Worm (Caenorhabditis elegans): ENCODE results near the gene srw-115.
"Not testable (repeated sequence)": the region's sequence is repeated elsewhere in the genome, so short reads cannot be mapped to it uniquely, and the experiment has no call there.

The srw-115 gene

ce11 chrV:2955342-2955741, 38.4 kb downstream of the srw-115 start, which contains the start of gene srh-248:
TSS of gene srh-248 (minus strand) at chrV:2955442.
- not testable (repeated sequence) for TF ChIP-seq him-1, W03F9.2, dao-5 (tag; optimal IDR thresholded peaks at IDR 0.05)

- TF ChIP-seq him-1, dao-5, W03F9.2 (tag; optimal IDR thresholded peaks at IDR 0.05): not testable (repeated sequence)
These were observed 41.6 kb downstream of the srw-115 start, which contains the start of gene srw-122 for ce11 chrV:2952102-2952501. TSS of gene srw-122 (minus strand) at chrV:2952202.

ce11 chrV:2945602-2946001, 48.1 kb downstream of the srw-115 start, which contains the start of gene srh-87:
TSS of gene srh-87 (minus strand) at chrV:2945702.
- TF ChIP-seq dao-5 (tag; optimal IDR thresholded peaks at IDR 0.05) (no peak), W03F9.2 (tag; optimal IDR thresholded peaks at IDR 0.05) (no peak)

ce11 chrV:2943859-2944258, 49.9 kb downstream of the srw-115 start, which contains the start of gene srw-137:
TSS of gene srw-137 (minus strand) at chrV:2943959.
- no peak for TF ChIP-seq dao-5 (tag; optimal IDR thresholded peaks at IDR 0.05)
- no peak for TF ChIP-seq W03F9.2 (tag; optimal IDR thresholded peaks at IDR 0.05)
